Worm (Caenorhabditis elegans): Measurements from ENCODE around the gene clec-133.

- no peak for TF ChIP-seq ceh-31 (tag; optimal IDR thresholded peaks at IDR 0.05)
- TF ChIP-seq elt-2 (tag; optimal IDR thresholded peaks at IDR 0.05): no peak
Observed at ce11 chrII:3617512-3617911, 39.3 kb downstream of the clec-133 start, which contains the start of gene F40E12.1.

Data from whole organism, late embryonic.